Worm (Caenorhabditis elegans): ENCODE results near the gene C14C10.2.

ce11 chrV:12640384-12640783, 48.1 kb upstream of the C14C10.2 start, which contains the start of gene gpa-8:
- TF ChIP-seq dao-5 (tag; optimal IDR thresholded peaks at IDR 0.05) (no peak), W03F9.2 (tag; optimal IDR thresholded peaks at IDR 0.05) (no peak), him-1 (tag; optimal IDR thresholded peaks at IDR 0.05) (no peak)
